Fruit fly (Drosophila melanogaster): ENCODE results near the gene CG9917.

The CG9917 gene

dm6 chrX:16279340-16279941, 43.6 kb downstream of the CG9917 start (continued):
- TF ChIP-seq bowl (GFP tag; IDR thresholded peaks at IDR 0.05) (0 out of 2 replicates have a peak, but pooled peaks have one; percentile 51), CG8765 (GFP tag; IDR thresholded peaks at IDR 0.05) (peak; percentile 70), CG12744 (GFP tag; optimal IDR thresholded peaks at IDR 0.05) (peak; percentile 18), CG10654 (GFP tag; optimal IDR thresholded peaks at IDR 0.05) (peak; percentile 73), Sox100B (GFP tag; optimal IDR thresholded peaks at IDR 0.05) (peak; percentile 70), Taf1 (GFP tag; IDR thresholded peaks at IDR 0.05) (peak; percentile 90), CG13296 (GFP tag; optimal IDR thresholded peaks at IDR 0.05) (peak; percentile 61), Kr (GFP tag; optimal IDR thresholded peaks at IDR 0.05) (no peak), CG6654 (GFP tag; optimal IDR thresholded peaks at IDR 0.05) (peak; percentile 72), Vsx1 (GFP tag; optimal IDR thresholded peaks at IDR 0.05) (peak; percentile 64), CrebB (tag; optimal IDR thresholded peaks at IDR 0.05) (peak; percentile 22), vvl (GFP tag; IDR thresholded peaks at IDR 0.05) (peak; percentile 93), H15 (GFP tag; IDR thresholded peaks at IDR 0.05) (peak; percentile 91), lbe (GFP tag; optimal IDR thresholded peaks at IDR 0.05) (peak; percentile 68), CG11456 (GFP tag; IDR thresholded peaks at IDR 0.05) (peak; percentile 94), salm (tag; optimal IDR thresholded peaks at IDR 0.05) (peak; percentile 50), Tbp (GFP tag; optimal IDR thresholded peaks at IDR 0.05) (no peak), lab (GFP tag; optimal IDR thresholded peaks at IDR 0.05) (peak; percentile 84), CG10274 (GFP tag; optimal IDR thresholded peaks at IDR 0.05) (peak; percentile 64), CG12104 (GFP tag; optimal IDR thresholded peaks at IDR 0.05) (peak; percentile 44), ems (GFP tag; optimal IDR thresholded peaks at IDR 0.05) (peak; percentile 75), CG10462 (GFP tag; optimal IDR thresholded peaks at IDR 0.05) (peak; percentile 68), tx (GFP tag; optimal IDR thresholded peaks at IDR 0.05) (peak; percentile 61), TFAM (GFP tag; optimal IDR thresholded peaks at IDR 0.05) (no peak), ap (GFP tag; IDR thresholded peaks at IDR 0.05) (peak; percentile 80), chif (GFP tag; optimal IDR thresholded peaks at IDR 0.05) (peak; percentile 71 to 78), chinmo (GFP tag; IDR thresholded peaks at IDR 0.05; ENCODE audit: partially characterized antibody) (0 out of 4 replicates have a peak, but pooled peaks have one; percentile 14), CG2120 (GFP tag; optimal IDR thresholded peaks at IDR 0.05) (peak; percentile 83), Hsf (GFP tag; optimal IDR thresholded peaks at IDR 0.05) (peak; percentile 81), Bdp1 (GFP tag; optimal IDR thresholded peaks at IDR 0.05) (peak; percentile 31), CG11695 (GFP tag; IDR thresholded peaks at IDR 0.05) (peak; percentile 79; the same call in 2 of the 3 replicates), CG17612 (GFP tag; IDR thresholded peaks at IDR 0.05) (peak; percentile 85), CHES-1-like (GFP tag; optimal IDR thresholded peaks at IDR 0.05) (peak; percentile 62), dysf (GFP tag; IDR thresholded peaks at IDR 0.05) (peak; percentile 93), tgo (GFP tag; IDR thresholded peaks at IDR 0.05) (peak; percentile 84), CG8089 (GFP tag; optimal IDR thresholded peaks at IDR 0.05) (peak; percentile 71), CG6765 (GFP tag; optimal IDR thresholded peaks at IDR 0.05) (no peak), hbn (GFP tag; IDR thresholded peaks at IDR 0.05; ENCODE audit: partially characterized antibody) (no peak), CG8924 (tag; optimal IDR thresholded peaks at IDR 0.05) (peak; percentile 54), dmrt99B (tag; optimal IDR thresholded peaks at IDR 0.05) (peak; percentile 86), CG6272 (GFP tag; IDR thresholded peaks at IDR 0.05) (peak; percentile 87), slp2 (GFP tag; optimal IDR thresholded peaks at IDR 0.05) (peak; percentile 87), Atf6 (GFP tag; IDR thresholded peaks at IDR 0.05) (peak; percentile 80), lov (optimal IDR thresholded peaks at IDR 0.05) (no peak), lov (GFP tag; IDR thresholded peaks at IDR 0.05) (peak; percentile 83; the same call in 2 of the 3 replicates), Xrp1 (GFP tag; IDR thresholded peaks at IDR 0.05) (peak; percentile 89), Asciz (GFP tag; optimal IDR thresholded peaks at IDR 0.05) (peak; percentile 57), gce (GFP tag; IDR thresholded peaks at IDR 0.05) (peak; percentile 84), ase (GFP tag; IDR thresholded peaks at IDR 0.05) (peak; percentile 87), CG2116 (GFP tag; optimal IDR thresholded peaks at IDR 0.05) (peak; percentile 21), nau (GFP tag; optimal IDR thresholded peaks at IDR 0.05) (peak; percentile 59)
